Fruit fly (Drosophila melanogaster) whole organism, prepupa: ENCODE results near the gene Hpf1.

Experiments
- CG10631 ChIP-seq: fragments of 200-800 bp; sonication (Bioruptor generic); optimal IDR thresholded peaks from 2 replicates; lab custom pipeline; 2016; ENCODE audit warnings: missing biosample characterization, missing genetic modification characterization
- CG11294 ChIP-seq: fragments of 200-800 bp; sonication (Bioruptor generic); IDR thresholded peaks from 2 replicates; pipeline ENCODE4 v1.3.6; 2022; ENCODE audit warnings: missing biosample characterization, missing genetic modification characterization
- CG11762 ChIP-seq: fragments of 200-800 bp; sonication (Bioruptor generic); optimal IDR thresholded peaks from 3 replicates; lab custom pipeline; 2016; ENCODE audit warnings: missing biosample characterization, missing genetic modification characterization; ENCODE audit not compliant: insufficient read depth
- CG15336 ChIP-seq: fragments of 200-800 bp; sonication (Bioruptor generic); IDR thresholded peaks from 2 replicates; pipeline ENCODE4 v1.3.6; 2022; ENCODE audit warnings: missing biosample characterization, missing genetic modification characterization
- CG34406 ChIP-seq: fragments of 200-800 bp; sonication (Bioruptor generic); optimal IDR thresholded peaks from 3 replicates; lab custom pipeline; 2016; ENCODE audit warnings: missing biosample characterization, missing genetic modification characterization
- CG3919 ChIP-seq: fragments of 200-800 bp; sonication (Bioruptor generic); optimal IDR thresholded peaks from 3 replicates; lab custom pipeline; 2016; ENCODE audit warnings: missing biosample characterization, missing genetic modification characterization
- CG6163 ChIP-seq: fragments of 200-800 bp; sonication (Bioruptor generic); IDR thresholded peaks from 3 replicates; pipeline ENCODE4 v1.3.6; 2022; ENCODE audit warnings: missing biosample characterization, missing genetic modification characterization
- CG6792 ChIP-seq: fragments of 200-800 bp; sonication (Bioruptor generic); optimal IDR thresholded peaks from 3 replicates; lab custom pipeline; 2016; ENCODE audit warnings: missing biosample characterization, missing genetic modification characterization
- CG7368 ChIP-seq: fragments of 200-800 bp; sonication (Bioruptor generic); optimal IDR thresholded peaks from 3 replicates; lab custom pipeline; 2016; ENCODE audit warnings: missing biosample characterization, missing genetic modification characterization
- CG8632 ChIP-seq: fragments of 200-800 bp; sonication (Bioruptor generic); optimal IDR thresholded peaks from 3 replicates; lab custom pipeline; 2016; ENCODE audit warnings: missing biosample characterization, missing genetic modification characterization
- Eip78C ChIP-seq: fragments of 200-800 bp; sonication (Bioruptor generic); peaks from one replicate; lab custom pipeline; 2016; ENCODE audit warnings: missing biosample characterization, missing genetic modification characterization
- Hr4 ChIP-seq: fragments of 200-800 bp; sonication (Bioruptor generic); optimal IDR thresholded peaks from 3 replicates; lab custom pipeline; 2016; ENCODE audit warnings: missing biosample characterization, missing genetic modification characterization
- Smox ChIP-seq: fragments of 200-800 bp; sonication (Bioruptor generic); optimal IDR thresholded peaks from 3 replicates; lab custom pipeline; 2016; ENCODE audit warnings: missing biosample characterization, missing genetic modification characterization
- Sox102F ChIP-seq: fragments of 200-800 bp; sonication (Bioruptor generic); optimal IDR thresholded peaks from 2 replicates; lab custom pipeline; 2016; ENCODE audit warnings: missing biosample characterization, mild to moderate bottlenecking, missing genetic modification characterization
- Sox15 ChIP-seq: fragments of 200-800 bp; sonication (Bioruptor generic); optimal IDR thresholded peaks from 3 replicates; lab custom pipeline; 2016; ENCODE audit warnings: missing biosample characterization, missing genetic modification characterization
- achi ChIP-seq: fragments of 200-800 bp; sonication (Bioruptor generic); optimal IDR thresholded peaks from 3 replicates; lab custom pipeline; 2016; ENCODE audit warnings: missing biosample characterization, missing genetic modification characterization
- eg ChIP-seq: fragments of 200-800 bp; sonication (Bioruptor generic); IDR thresholded peaks from 3 replicates; pipeline ENCODE4 v1.3.6; 2022; ENCODE audit warnings: missing biosample characterization, missing genetic modification characterization
- fd85E ChIP-seq: fragments of 200-800 bp; sonication (Bioruptor generic); optimal IDR thresholded peaks from 3 replicates; lab custom pipeline; 2016; ENCODE audit warnings: missing biosample characterization, missing genetic modification characterization
- fkh ChIP-seq: fragments of 200-800 bp; sonication (Bioruptor generic); optimal IDR thresholded peaks from 3 replicates; lab custom pipeline; 2017; ENCODE audit warnings: missing biosample characterization, mild to moderate bottlenecking, missing genetic modification characterization, moderate library complexity
- lz ChIP-seq: fragments of 200-800 bp; sonication (Bioruptor generic); optimal IDR thresholded peaks from 3 replicates; lab custom pipeline; 2016; ENCODE audit warnings: missing biosample characterization, missing genetic modification characterization
- pdm3 ChIP-seq: fragments of 200-800 bp; sonication (Bioruptor generic); optimal IDR thresholded peaks from 3 replicates; lab custom pipeline; 2016; ENCODE audit warnings: missing biosample characterization, missing genetic modification characterization
- svp ChIP-seq: fragments of 200-800 bp; sonication (Bioruptor generic); peaks from one replicate; lab custom pipeline; 2016; ENCODE audit warnings: missing biosample characterization, missing genetic modification characterization
- topi ChIP-seq: fragments of 200-800 bp; sonication (Bioruptor generic); optimal IDR thresholded peaks from 3 replicates; lab custom pipeline; 2016; ENCODE audit warnings: missing biosample characterization, missing genetic modification characterization
- vri ChIP-seq: fragments of 200-800 bp; sonication (Bioruptor generic); optimal IDR thresholded peaks from 3 replicates; lab custom pipeline; 2016; ENCODE audit warnings: missing biosample characterization, mild to moderate bottlenecking, missing genetic modification characterization

The Hpf1 gene

DNA sequence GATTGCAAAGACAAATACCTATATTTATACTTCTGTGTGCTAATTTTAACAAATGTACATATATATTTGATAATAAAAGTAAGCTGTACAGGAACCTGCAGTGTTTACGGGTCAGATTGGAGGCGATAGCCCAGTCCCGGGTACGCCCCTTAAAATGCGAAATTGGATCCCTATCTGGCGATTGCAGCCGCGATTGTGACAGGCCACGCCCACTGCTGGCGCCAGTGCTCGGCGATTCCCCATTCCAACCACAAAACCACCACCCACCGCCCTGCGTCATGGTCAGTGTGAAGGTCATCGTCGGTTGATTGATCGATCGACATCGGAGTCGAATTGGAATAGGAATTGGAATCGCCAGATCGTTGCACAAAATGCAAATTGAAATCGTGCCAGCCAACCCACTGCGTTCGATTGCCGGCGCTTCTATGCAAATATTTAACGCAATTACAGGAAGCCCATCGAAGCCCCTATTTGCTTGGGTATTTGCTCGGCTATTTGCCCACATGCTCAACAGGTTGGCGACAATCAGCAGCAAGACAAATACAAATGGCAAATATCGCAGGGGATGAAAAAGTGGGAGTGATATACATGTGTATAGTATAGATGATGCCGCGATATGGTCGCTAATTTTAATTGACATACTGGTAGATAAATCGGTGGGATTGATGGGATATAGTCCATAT is 47.1 kb downstream of the Hpf1 start (continued):
- TF ChIP-seq achi (peak; percentile 2), CG15336 (GFP tag; lab: Robert Waterston, UW) (no peak), CG34406 (GFP tag; lab: Kevin White, UChicago) (peak; percentile 19), Hr4 (GFP tag; lab: Kevin White, UChicago) (no peak), CG6163 (GFP tag; lab: Robert Waterston, UW) (no peak; the same call in 2 of the 3 replicates), Smox (GFP tag; lab: Kevin White, UChicago) (no peak), CG11762 (GFP tag; lab: Kevin White, UChicago) (peak; percentile 13), CG6792 (GFP tag; lab: Kevin White, UChicago) (peak; percentile 21), CG10631 (peak; percentile 41), fkh (GFP tag; lab: Kevin White, UChicago) (peak; percentile 41), lz (GFP tag; lab: Kevin White, UChicago) (no peak), Sox15 (GFP tag; lab: Kevin White, UChicago) (no peak), CG7368 (GFP tag; lab: Kevin White, UChicago) (peak; percentile 39), CG8632 (GFP tag; lab: Kevin White, UChicago) (peak; percentile 53), CG11294 (GFP tag; lab: Robert Waterston, UW) (no peak), svp (GFP tag; lab: Kevin White, UChicago) (peak; percentile 91), CG3919 (GFP tag; lab: Kevin White, UChicago) (peak; percentile 47), Sox102F (GFP tag; lab: Kevin White, UChicago) (no peak)

dm6 chr3R:5840870-5841269 is 49.2 kb downstream of the Hpf1 start, which contains the start of gene CG1213:
TSS of gene CG1213 (plus strand) at chr3R:5841170.
- TF ChIP-seq Eip78C (GFP tag; lab: Kevin White, UChicago) = no peak
- TF ChIP-seq topi = no peak
- TF ChIP-seq CG15336 (GFP tag; lab: Robert Waterston, UW) = no peak
- no peak for TF ChIP-seq pdm3 (GFP tag; lab: Kevin White, UChicago)
- TF ChIP-seq Sox102F (GFP tag; lab: Kevin White, UChicago) = no peak
- TF ChIP-seq svp (GFP tag; lab: Kevin White, UChicago) = no peak
- TF ChIP-seq vri = no peak
- no peak for TF ChIP-seq eg
- TF ChIP-seq CG3919 (GFP tag; lab: Kevin White, UChicago) = no peak
- TF ChIP-seq Sox15 (GFP tag; lab: Kevin White, UChicago) = no peak

dm6 chr3R:5841290-5841689 is 49.6 kb downstream of the Hpf1 start:
- no peak for TF ChIP-seq fd85E (GFP tag; lab: Kevin White, UChicago)
- peak; percentile 21 for TF ChIP-seq vri
- TF ChIP-seq, all 60 proteins: peak for 1
